Fruit fly (Drosophila melanogaster) whole organism, pupa: ENCODE results near the gene Nost.

Experiments used
- CG13204 ChIP-seq: fragments of 200-800 bp; sonication (Bioruptor generic); optimal IDR thresholded peaks from 2 replicates; lab custom pipeline; 2018; ENCODE audit warnings: missing biosample characterization, mild to moderate bottlenecking, missing genetic modification characterization, moderate library complexity
- CG14655 ChIP-seq: fragments of 200-800 bp; sonication (Bioruptor generic); optimal IDR thresholded peaks from 3 replicates; lab custom pipeline; 2017; ENCODE audit warnings: mild to moderate bottlenecking, missing biosample characterization, missing genetic modification reagents, missing genetic modification characterization
- CG15710 ChIP-seq: fragments of 200-800 bp; sonication (Bioruptor generic); optimal IDR thresholded peaks from 2 replicates; lab custom pipeline; 2018; ENCODE audit warnings: missing biosample characterization, mild to moderate bottlenecking, missing genetic modification characterization, moderate library complexity
- CG32121 ChIP-seq: fragments of 200-800 bp; sonication (Bioruptor generic); IDR thresholded peaks from 2 replicates; pipeline ENCODE4 v1.3.6; 2022; ENCODE audit warnings: missing biosample characterization, missing genetic modification characterization
- Ets98B ChIP-seq: fragments of 200-800 bp; sonication (Bioruptor generic); IDR thresholded peaks from 2 replicates; pipeline ENCODE4 v1.3.6; 2022; ENCODE audit warnings: missing biosample characterization, missing genetic modification characterization
- Pif1A ChIP-seq: fragments of 200-800 bp; sonication (Bioruptor generic); optimal IDR thresholded peaks from 3 replicates; lab custom pipeline; 2016; ENCODE audit warnings: missing biosample characterization, missing genetic modification characterization
- gl ChIP-seq: fragments of 200-800 bp; sonication (Bioruptor generic); optimal IDR thresholded peaks from 2 replicates; lab custom pipeline; 2018; ENCODE audit warnings: missing biosample characterization, mild to moderate bottlenecking, missing genetic modification characterization
- rn ChIP-seq: fragments of 200-800 bp; sonication (Bioruptor generic); IDR thresholded peaks from 2 replicates; pipeline ENCODE4 v1.3.6; 2022; ENCODE audit warnings: missing biosample characterization, missing genetic modification characterization

dm6 chrX:9082600-9082999 is 52.6 kb downstream of the Nost start, which contains the start of gene APC4:
- no peak for TF ChIP-seq rn
- no peak for TF ChIP-seq CG32121
- no peak for TF ChIP-seq Ets98B
- TF ChIP-seq gl (tag; lab: Kevin White, UChicago): no peak
- TF ChIP-seq CG15710 (tag; lab: Kevin White, UChicago): peak; percentile 2
- no peak for TF ChIP-seq Pif1A (GFP tag; lab: Kevin White, UChicago)
- no peak for TF ChIP-seq CG13204 (GFP tag; lab: Kevin White, UChicago)
- TF ChIP-seq CG14655: no peak
